Worm (Caenorhabditis elegans): ENCODE data around the gene grsp-3.

grsp-3 gene

DNA sequence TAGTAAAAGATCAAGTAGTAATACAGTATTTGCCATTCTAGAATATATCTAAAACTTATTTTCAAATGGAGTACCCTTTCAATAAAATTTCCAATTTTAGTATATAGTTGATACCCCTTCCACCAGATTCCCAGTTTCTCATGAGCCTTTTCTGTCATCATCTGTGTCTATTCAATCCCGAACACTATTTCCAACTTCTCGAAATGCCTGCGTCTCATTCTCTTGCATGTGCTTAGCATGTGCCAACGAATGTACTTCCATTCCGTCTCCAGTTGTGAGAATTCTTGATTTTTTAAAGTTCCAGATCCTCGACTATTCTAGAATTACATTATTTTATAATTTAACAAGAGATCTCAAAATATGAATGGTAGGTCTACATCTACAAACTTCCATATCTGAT is 34.8 kb upstream of the grsp-3 start, which contains the start of gene C42D4.18 (continued):
- TF ChIP-seq dsc-1 (tag; optimal IDR thresholded peaks at IDR 0.05): peak; percentile 42
- no peak for TF ChIP-seq aha-1 (tag; optimal IDR thresholded peaks at IDR 0.05)
- TF ChIP-seq elt-2 (tag; optimal IDR thresholded peaks at IDR 0.05): no peak
- TF ChIP-seq nhr-11 (tag; optimal IDR thresholded peaks at IDR 0.05): no peak
- peak; percentile 53 for TF ChIP-seq mep-1 (tag; optimal IDR thresholded peaks at IDR 0.05)
- TF ChIP-seq nhr-76 (tag; optimal IDR thresholded peaks at IDR 0.05): no peak
- TF ChIP-seq sup-37 (GFP tag; optimal IDR thresholded peaks at IDR 0.05): no peak
- no peak for TF ChIP-seq unc-98 (GFP tag; IDR thresholded peaks at IDR 0.05)
- TF ChIP-seq lin-15B (tag; optimal IDR thresholded peaks at IDR 0.05): no peak
- no peak for TF ChIP-seq nhr-90 (tag; optimal IDR thresholded peaks at IDR 0.05; ENCODE audit: poor library complexity)
- TF ChIP-seq fkh-4 (tag; optimal IDR thresholded peaks at IDR 0.05; ENCODE audit: borderline replicate concordance): no peak
- no peak for TF ChIP-seq egl-27 (tag; optimal IDR thresholded peaks at IDR 0.05)
- no peak for TF ChIP-seq egl-13 (tag; optimal IDR thresholded peaks at IDR 0.05)
- TF ChIP-seq ama-1 (optimal IDR thresholded peaks at IDR 0.05): no peak
- no peak for TF ChIP-seq ceh-88 (GFP tag; IDR thresholded peaks at IDR 0.05)
- no peak for TF ChIP-seq nhr-77 (tag; optimal IDR thresholded peaks at IDR 0.05)
- TF ChIP-seq nhr-20 (tag; optimal IDR thresholded peaks at IDR 0.05): no peak
- no peak for TF ChIP-seq zag-1 (tag; optimal IDR thresholded peaks at IDR 0.05)
- no peak for TF ChIP-seq Y116A8C.19 (tag; optimal IDR thresholded peaks at IDR 0.05; ENCODE audit: borderline replicate concordance)
- TF ChIP-seq lir-3 (tag; optimal IDR thresholded peaks at IDR 0.05; ENCODE audit: poor library complexity): peak; percentile 7
- TF ChIP-seq ets-5 (GFP tag; IDR thresholded peaks at IDR 0.05): no peak
- TF ChIP-seq nhr-71 (tag; optimal IDR thresholded peaks at IDR 0.05): peak; percentile 57
- no peak for TF ChIP-seq sptf-1 (tag; optimal IDR thresholded peaks at IDR 0.05)
- no peak for TF ChIP-seq nhr-19 (GFP tag; conservative IDR thresholded peaks at IDR 0.05)
- TF ChIP-seq mab-9 (GFP tag; IDR thresholded peaks at IDR 0.05): no peak
- no peak for TF ChIP-seq alr-1 (tag; optimal IDR thresholded peaks at IDR 0.05; ENCODE audit: borderline replicate concordance)
- no peak for TF ChIP-seq grh-1 (GFP tag; IDR thresholded peaks at IDR 0.05)
- peak; percentile 16 for TF ChIP-seq F16B12.6 (tag; optimal IDR thresholded peaks at IDR 0.05)
- TF ChIP-seq snu-23 (GFP tag; optimal IDR thresholded peaks at IDR 0.05): peak; percentile 50
- TF ChIP-seq swsn-7 (tag; optimal IDR thresholded peaks at IDR 0.05): peak; percentile 25
- no peak for TF ChIP-seq aly-2 (tag; optimal IDR thresholded peaks at IDR 0.05)
- TF ChIP-seq nhr-84 (tag; optimal IDR thresholded peaks at IDR 0.05): no peak
- TF ChIP-seq jun-1 (tag; optimal IDR thresholded peaks at IDR 0.05): no peak
- TF ChIP-seq lin-13 (GFP tag; optimal IDR thresholded peaks at IDR 0.05): no peak
- peak; percentile 8 to 27 (median 13) for TF ChIP-seq dpl-1 (GFP tag; optimal IDR thresholded peaks at IDR 0.05)
- TF ChIP-seq xbp-1 (tag; optimal IDR thresholded peaks at IDR 0.05): no peak
- TF ChIP-seq ceh-63 (GFP tag; optimal IDR thresholded peaks at IDR 0.05): no peak
- TF ChIP-seq lin-39 (tag; optimal IDR thresholded peaks at IDR 0.05): no peak
- no peak for TF ChIP-seq ceh-90 (tag; optimal IDR thresholded peaks at IDR 0.05)
- no peak for TF ChIP-seq nhr-28 (tag; optimal IDR thresholded peaks at IDR 0.05)
- TF ChIP-seq unc-30 (tag; optimal IDR thresholded peaks at IDR 0.05): no peak
- no peak for TF ChIP-seq efl-3 (GFP tag; optimal IDR thresholded peaks at IDR 0.05)
- TF ChIP-seq ceh-82 (tag; optimal IDR thresholded peaks at IDR 0.05): peak in 1 of 3 experiments; percentile 31

DNA sequence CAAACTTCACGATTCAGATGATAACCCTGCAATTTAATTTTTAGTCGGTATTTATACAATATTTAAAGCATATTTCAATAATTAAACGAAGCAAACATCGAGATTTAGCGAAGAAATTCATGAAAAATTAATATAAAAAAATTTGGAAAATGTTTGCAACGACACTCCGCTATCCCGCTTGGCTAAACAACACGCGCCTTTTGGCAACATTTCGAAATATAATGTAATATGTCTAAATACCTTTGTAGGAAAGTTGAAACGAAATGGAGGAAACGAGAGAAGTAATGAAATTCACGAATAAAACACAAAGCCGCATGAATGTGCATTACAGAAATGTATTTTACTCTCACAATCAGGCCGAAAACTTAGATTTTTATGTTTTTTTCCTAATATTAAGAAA is 34.0 kb upstream of the grsp-3 start, which contains the start of gene rpc-1:
Gene rpc-1, minus strand, starts transcription at position 26 of the 400 bp plus-strand sequence.
- no peak for TF ChIP-seq aha-1 (tag; optimal IDR thresholded peaks at IDR 0.05)
- no peak for TF ChIP-seq unc-86 (tag; optimal IDR thresholded peaks at IDR 0.05)
- no peak for TF ChIP-seq unc-30 (tag; optimal IDR thresholded peaks at IDR 0.05)
- no peak for TF ChIP-seq mef-2 (tag; optimal IDR thresholded peaks at IDR 0.05)
- TF ChIP-seq jun-1 (tag; optimal IDR thresholded peaks at IDR 0.05): no peak
- no peak for TF ChIP-seq pqm-1 (tag; optimal IDR thresholded peaks at IDR 0.05)
- peak; percentile 40 for TF ChIP-seq blmp-1 (tag; optimal IDR thresholded peaks at IDR 0.05)
- TF ChIP-seq nhr-47 (tag; optimal IDR thresholded peaks at IDR 0.05): peak; percentile 46
- no peak for TF ChIP-seq unc-98 (GFP tag; IDR thresholded peaks at IDR 0.05)
- no peak for TF ChIP-seq hpl-2 (GFP tag; optimal IDR thresholded peaks at IDR 0.05)
- TF ChIP-seq C04F5.9 (tag; optimal IDR thresholded peaks at IDR 0.05): no peak
- TF ChIP-seq ceh-90 (tag; optimal IDR thresholded peaks at IDR 0.05): no peak
- TF ChIP-seq C16A3.4 (tag; optimal IDR thresholded peaks at IDR 0.05): peak; percentile 12
- no peak for TF ChIP-seq ceh-8 (GFP tag; optimal IDR thresholded peaks at IDR 0.05)
- no peak for TF ChIP-seq lir-3 (tag; optimal IDR thresholded peaks at IDR 0.05; ENCODE audit: poor library complexity)
- peak; percentile 9 for TF ChIP-seq rnt-1 (tag; optimal IDR thresholded peaks at IDR 0.05)
- no peak for TF ChIP-seq unc-130 (tag; optimal IDR thresholded peaks at IDR 0.05)
- peak; percentile 4 for TF ChIP-seq swsn-7 (tag; optimal IDR thresholded peaks at IDR 0.05)
- TF ChIP-seq hlh-17 (GFP tag; optimal IDR thresholded peaks at IDR 0.05; ENCODE audit: borderline replicate concordance): no peak
- no peak for TF ChIP-seq nhr-11 (tag; optimal IDR thresholded peaks at IDR 0.05)

Measured in whole organism, L1 larva.